Fruit fly (Drosophila melanogaster): Measurements from ENCODE around the gene CG15715.

- no peak for TF ChIP-seq CG8478 (optimal IDR thresholded peaks at IDR 0.05)
- TF ChIP-seq CTCF (optimal IDR thresholded peaks at IDR 0.05), result no peak
Observed at dm6 chr3L:15826347-15826984, 10.8 kb downstream of the CG15715 start, which contains the start of the genes DCP2 and dbo.
